Worm (Caenorhabditis elegans): Measurements from ENCODE around the gene cnc-7.
A peak's percentile ranks its signal among the peaks of the same experiment; 100 is the strongest.

The cnc-7 gene

ce11 chrV:20383065-20383609 is 10.7 kb upstream of the cnc-7 start, which contains the start of gene K02E2.11:
Gene K02E2.11 (plus strand): TSS chrV:20383315.
- TF ChIP-seq nhr-237 (tag; optimal IDR thresholded peaks at IDR 0.05) (peak; percentile 0), drap-1 (GFP tag; optimal IDR thresholded peaks at IDR 0.05) (peak; percentile 49), lin-13 (tag; optimal IDR thresholded peaks at IDR 0.05) (peak; percentile 13), ztf-11 (tag; optimal IDR thresholded peaks at IDR 0.05) (no peak), unc-120 (tag; optimal IDR thresholded peaks at IDR 0.05; ENCODE audit: poor library complexity, severe bottlenecking) (no peak), pha-4 (tag; optimal IDR thresholded peaks at IDR 0.05) (peak; percentile 46), mep-1 (tag; optimal IDR thresholded peaks at IDR 0.05) (no peak), ceh-39 (tag; optimal IDR thresholded peaks at IDR 0.05) (peak; percentile 53), ces-1 (GFP tag; optimal IDR thresholded peaks at IDR 0.05) (peak; percentile 42), nhr-2 (tag; optimal IDR thresholded peaks at IDR 0.05) (no peak), unc-62 (GFP tag; optimal IDR thresholded peaks at IDR 0.05) (peak; percentile 37), hlh-1 (tag; optimal IDR thresholded peaks at IDR 0.05) (peak; percentile 58)

- TF ChIP-seq hlh-1 (tag; optimal IDR thresholded peaks at IDR 0.05), result no peak
Measured at ce11 chrV:20386942-20387341, 6.9 kb upstream of the cnc-7 start, which contains the start of gene K02E2.7. Gene K02E2.7 (minus strand): TSS chrV:20387042.

ce11 chrV:20387415-20387814 is 6.5 kb upstream of the cnc-7 start, which contains the start of gene F53H2.1:
Gene F53H2.1 (plus strand): TSS chrV:20387715.
- TF ChIP-seq mls-2 (tag; optimal IDR thresholded peaks at IDR 0.05), result no peak
- no peak for TF ChIP-seq unc-39 (tag; optimal IDR thresholded peaks at IDR 0.05)
- TF ChIP-seq zip-8 (tag; optimal IDR thresholded peaks at IDR 0.05), result no peak
- TF ChIP-seq lsy-2 (tag; optimal IDR thresholded peaks at IDR 0.05), result no peak
- TF ChIP-seq snpc-4 (tag; optimal IDR thresholded peaks at IDR 0.05), result no peak
- TF ChIP-seq drap-1 (GFP tag; optimal IDR thresholded peaks at IDR 0.05), result no peak
- no peak for TF ChIP-seq mab-5 (tag; optimal IDR thresholded peaks at IDR 0.05)
- no peak for TF ChIP-seq tbx-8 (GFP tag; optimal IDR thresholded peaks at IDR 0.05)
- TF ChIP-seq ceh-83 (GFP tag; optimal IDR thresholded peaks at IDR 0.05), result no peak
- TF ChIP-seq hlh-1 (tag; optimal IDR thresholded peaks at IDR 0.05), result no peak
- no peak for TF ChIP-seq sptf-1 (tag; optimal IDR thresholded peaks at IDR 0.05)
- TF ChIP-seq lin-13 (tag; optimal IDR thresholded peaks at IDR 0.05), result no peak
- TF ChIP-seq M03D4.4 (tag; optimal IDR thresholded peaks at IDR 0.05), result no peak

ce11 chrV:20399532-20400068 is 5.7 kb downstream of the cnc-7 start:
- TF ChIP-seq ces-1 (GFP tag; optimal IDR thresholded peaks at IDR 0.05) (no peak), mls-2 (tag; optimal IDR thresholded peaks at IDR 0.05) (no peak), tbx-8 (GFP tag; optimal IDR thresholded peaks at IDR 0.05) (no peak), drap-1 (GFP tag; optimal IDR thresholded peaks at IDR 0.05) (peak; percentile 19), sem-2 (GFP tag; optimal IDR thresholded peaks at IDR 0.05) (no peak)

ce11 chrV:20402842-20403241 is 9.0 kb downstream of the cnc-7 start:
- TF ChIP-seq mab-5 (tag; optimal IDR thresholded peaks at IDR 0.05), result no peak
- no peak for TF ChIP-seq snpc-4 (tag; optimal IDR thresholded peaks at IDR 0.05)
- no peak for TF ChIP-seq flh-1 (GFP tag; optimal IDR thresholded peaks at IDR 0.05)
- TF ChIP-seq bed-3 (GFP tag; optimal IDR thresholded peaks at IDR 0.05), result no peak
- no peak for TF ChIP-seq blmp-1 (tag; optimal IDR thresholded peaks at IDR 0.05)
- TF ChIP-seq ceh-39 (tag; optimal IDR thresholded peaks at IDR 0.05), result no peak
- TF ChIP-seq nhr-76 (tag; optimal IDR thresholded peaks at IDR 0.05), result no peak
- TF ChIP-seq tbx-8 (GFP tag; optimal IDR thresholded peaks at IDR 0.05), result no peak
- no peak for TF ChIP-seq nhr-12 (tag; optimal IDR thresholded peaks at IDR 0.05)

ce11 chrV:20406817-20407216 is 12.9 kb downstream of the cnc-7 start:
- TF ChIP-seq unc-120 (tag; optimal IDR thresholded peaks at IDR 0.05; ENCODE audit: poor library complexity, severe bottlenecking) (no peak), nhr-76 (tag; optimal IDR thresholded peaks at IDR 0.05) (no peak), zip-8 (tag; optimal IDR thresholded peaks at IDR 0.05) (no peak), unc-62 (GFP tag; optimal IDR thresholded peaks at IDR 0.05) (no peak), elt-1 (tag; optimal IDR thresholded peaks at IDR 0.05; ENCODE audit: borderline replicate concordance, insufficient read depth) (no peak), mep-1 (tag; optimal IDR thresholded peaks at IDR 0.05) (no peak), pha-4 (tag; optimal IDR thresholded peaks at IDR 0.05) (no peak), bed-3 (GFP tag; optimal IDR thresholded peaks at IDR 0.05) (no peak), lin-13 (tag; optimal IDR thresholded peaks at IDR 0.05) (no peak), sem-2 (GFP tag; optimal IDR thresholded peaks at IDR 0.05) (no peak), ceh-39 (tag; optimal IDR thresholded peaks at IDR 0.05) (no peak), blmp-1 (tag; optimal IDR thresholded peaks at IDR 0.05) (no peak), unc-39 (tag; optimal IDR thresholded peaks at IDR 0.05) (no peak), cnd-1 (tag; optimal IDR thresholded peaks at IDR 0.05) (no peak)
